Fruit fly (Drosophila melanogaster) whole organism, embryonic: ENCODE results near the gene Kap3.

Experiments used
- Antp ChIP-seq: fragments of 200-800 bp; sonication (Bioruptor generic); optimal IDR thresholded peaks from 3 replicates; lab custom pipeline; 2016; ENCODE audit warnings: missing biosample characterization, missing genetic modification characterization
- Asciz ChIP-seq: fragments of 200-800 bp; sonication (Bioruptor generic); optimal IDR thresholded peaks from 2 replicates; lab custom pipeline; 2017; ENCODE audit warnings: missing biosample characterization, mild to moderate bottlenecking, missing genetic modification characterization, missing genetic modification reagents
- BtbVII ChIP-seq: fragments of 200-800 bp; sonication (Bioruptor generic); optimal IDR thresholded peaks from 3 replicates; lab custom pipeline; 2017; ENCODE audit warnings: missing biosample characterization, mild to moderate bottlenecking, missing genetic modification characterization
- CG12299 ChIP-seq: fragments of 200-800 bp; sonication (Bioruptor generic); optimal IDR thresholded peaks from 2 replicates; lab custom pipeline; 2018; ENCODE audit warnings: missing biosample characterization, mild to moderate bottlenecking, missing genetic modification characterization
- CG12659 ChIP-seq: fragments of 200-800 bp; sonication (Bioruptor generic); optimal IDR thresholded peaks from 3 replicates; lab custom pipeline; 2017; ENCODE audit warnings: mild to moderate bottlenecking, missing biosample characterization, missing genetic modification reagents, missing genetic modification characterization
- CG13424 ChIP-seq: fragments of 200-800 bp; sonication (Bioruptor generic); optimal IDR thresholded peaks from 2 replicates; lab custom pipeline; 2019; ENCODE audit warnings: missing biosample characterization, mild to moderate bottlenecking, missing genetic modification characterization, moderate library complexity
- CG14667 ChIP-seq: fragments of 200-800 bp; sonication (Bioruptor generic); IDR thresholded peaks from 2 replicates; pipeline ENCODE4 v1.3.6; 2022; ENCODE audit warnings: missing biosample characterization, missing genetic modification characterization
- CG15696 ChIP-seq: fragments of 200-800 bp; sonication (Bioruptor generic); optimal IDR thresholded peaks from 2 replicates; lab custom pipeline; 2019; ENCODE audit warnings: missing biosample characterization, mild to moderate bottlenecking, missing genetic modification characterization, moderate library complexity
- CG1603 ChIP-seq: fragments of 200-800 bp; sonication (Bioruptor generic); optimal IDR thresholded peaks from 2 replicates; lab custom pipeline; 2019; ENCODE audit warnings: missing biosample characterization, mild to moderate bottlenecking, missing genetic modification characterization, moderate library complexity
- CG17186 ChIP-seq: fragments of 200-800 bp; sonication (Bioruptor generic); optimal IDR thresholded peaks from 3 replicates; lab custom pipeline; 2017; ENCODE audit warnings: missing biosample characterization, missing genetic modification reagents, missing genetic modification characterization
- CG18262 ChIP-seq: fragments of 200-800 bp; optimal IDR thresholded peaks from 3 replicates; lab custom pipeline; 2019; ENCODE audit warnings: missing biosample characterization, mild to moderate bottlenecking, missing genetic modification characterization, moderate library complexity
- CG2678 ChIP-seq: fragments of 200-800 bp; sonication (Bioruptor generic); optimal IDR thresholded peaks from 3 replicates; lab custom pipeline; 2019; ENCODE audit warnings: missing biosample characterization, mild to moderate bottlenecking, missing genetic modification characterization, moderate library complexity
- CG3847 ChIP-seq: fragments of 200-800 bp; sonication (Bioruptor generic); IDR thresholded peaks from 2 replicates; pipeline ENCODE4 v1.3.6; 2022; ENCODE audit warnings: missing biosample characterization, missing genetic modification characterization
- CG42726 ChIP-seq: fragments of 200-800 bp; sonication (Bioruptor generic); IDR thresholded peaks from 2 replicates; pipeline ENCODE4 v1.3.6; 2022; ENCODE audit warnings: missing biosample characterization, missing genetic modification characterization; ENCODE audit not compliant: partially characterized antibody
- CG4360 ChIP-seq: fragments of 200-800 bp; sonication (Bioruptor generic); IDR thresholded peaks from 2 replicates; pipeline ENCODE4 v1.3.6; 2022; ENCODE audit warnings: missing biosample characterization, missing genetic modification characterization
- CG43689 ChIP-seq: fragments of 200-800 bp; sonication (Bioruptor generic); IDR thresholded peaks from 2 replicates; pipeline ENCODE4 v1.3.6; 2022; ENCODE audit warnings: missing biosample characterization, missing genetic modification characterization
- CG6689 ChIP-seq: fragments of 200-800 bp; sonication (Bioruptor generic); IDR thresholded peaks from 2 replicates; pipeline ENCODE4 v1.3.6; 2022; ENCODE audit warnings: missing biosample characterization, missing genetic modification characterization
- CG9609 ChIP-seq: fragments of 200-800 bp; sonication (Bioruptor generic); optimal IDR thresholded peaks from 3 replicates; lab custom pipeline; 2016; ENCODE audit warnings: missing biosample characterization, missing genetic modification characterization
- Dad ChIP-seq: fragments of 200-800 bp; sonication (Bioruptor generic); optimal IDR thresholded peaks from 3 replicates; lab custom pipeline; 2016; ENCODE audit warnings: missing biosample characterization, missing genetic modification characterization
- Doc3 ChIP-seq: fragments of 200-800 bp; sonication (Bioruptor generic); IDR thresholded peaks from 3 replicates; pipeline ENCODE4 v1.3.6; 2022; ENCODE audit warnings: missing biosample characterization, missing genetic modification characterization; ENCODE audit not compliant: partially characterized antibody
- Dp ChIP-seq: fragments of 200-800 bp; sonication (Bioruptor generic); optimal IDR thresholded peaks from 2 replicates; lab custom pipeline; 2018; ENCODE audit warnings: missing biosample characterization, mild to moderate bottlenecking, missing genetic modification characterization, moderate library complexity
- E2f2 ChIP-seq: fragments of 200-800 bp; sonication (Bioruptor generic); IDR thresholded peaks from 2 replicates; pipeline ENCODE4 v1.3.6; 2022; ENCODE audit warnings: missing biosample characterization, missing genetic modification characterization
- Gug ChIP-seq: fragments of 200-800 bp; sonication (Bioruptor generic); IDR thresholded peaks from 4 replicates; pipeline ENCODE4 v1.3.6; 2022; ENCODE audit warnings: missing biosample characterization, missing genetic modification characterization
- Jarid2 ChIP-seq: fragments of 200-800 bp; sonication (Bioruptor generic); optimal IDR thresholded peaks from 3 replicates; lab custom pipeline; 2017; ENCODE audit warnings: mild to moderate bottlenecking, missing biosample characterization, missing genetic modification reagents, missing genetic modification characterization
- MBD-R2 ChIP-seq: fragments of 200-800 bp; sonication (Bioruptor generic); IDR thresholded peaks from 2 replicates; pipeline ENCODE4 v1.3.6; 2022; ENCODE audit warnings: missing biosample characterization, missing genetic modification characterization
- Med ChIP-seq: fragments of 200-800 bp; sonication (Bioruptor generic); peaks from one replicate; lab custom pipeline; 2016; ENCODE audit warnings: missing biosample characterization, missing genetic modification characterization, mild to moderate bottlenecking, inconsistent platforms, moderate library complexity
- Mes4 ChIP-seq: fragments of 200-800 bp; sonication (Bioruptor generic); optimal IDR thresholded peaks from 2 replicates; lab custom pipeline; 2016; ENCODE audit warnings: missing biosample characterization, missing genetic modification characterization
- Opbp ChIP-seq: fragments of 200-800 bp; sonication (Bioruptor generic); IDR thresholded peaks from 3 replicates; pipeline ENCODE4 v1.3.6; 2022; ENCODE audit warnings: missing biosample characterization, missing genetic modification characterization; ENCODE audit not compliant: partially characterized antibody
- Sry-β ChIP-seq: fragments of 200-800 bp; sonication (Bioruptor generic); optimal IDR thresholded peaks from 2 replicates; lab custom pipeline; 2018; ENCODE audit warnings: missing biosample characterization, mild to moderate bottlenecking, missing genetic modification characterization, moderate library complexity
- Sry-δ ChIP-seq: fragments of 200-800 bp; sonication (Bioruptor generic); optimal IDR thresholded peaks from 2 replicates; lab custom pipeline; 2016; ENCODE audit warnings: missing biosample characterization, missing genetic modification characterization
- Ssrp ChIP-seq: fragments of 200-800 bp; sonication (Bioruptor generic); optimal IDR thresholded peaks from 2 replicates; lab custom pipeline; 2018; ENCODE audit warnings: missing biosample characterization, mild to moderate bottlenecking, missing genetic modification characterization, moderate library complexity
- Tbp ChIP-seq: fragments of >200 bp; optimal IDR thresholded peaks from 2 replicates; lab custom pipeline; 2018; ENCODE audit warnings: missing biosample characterization, missing genetic modification characterization
- Xbp1 ChIP-seq: fragments of 200-800 bp; sonication (Bioruptor generic); optimal IDR thresholded peaks from 3 replicates; lab custom pipeline; 2016; ENCODE audit warnings: missing biosample characterization, mild to moderate bottlenecking, missing genetic modification characterization
- ab ChIP-seq: fragments of 200-800 bp; sonication (Bioruptor generic); optimal IDR thresholded peaks from 2 replicates; lab custom pipeline; 2016; ENCODE audit warnings: missing biosample characterization, missing genetic modification characterization
- bbx ChIP-seq: fragments of 200-800 bp; sonication (Bioruptor generic); IDR thresholded peaks from 2 replicates; pipeline ENCODE4 v1.3.6; 2022; ENCODE audit warnings: missing biosample characterization, missing genetic modification characterization; ENCODE audit not compliant: partially characterized antibody
- chinmo ChIP-seq: fragments of 200-800 bp; sonication (Bioruptor generic); IDR thresholded peaks from 4 replicates; pipeline ENCODE4 v1.3.6; 2022; ENCODE audit warnings: missing biosample characterization, missing genetic modification characterization; ENCODE audit not compliant: partially characterized antibody
- ci ChIP-seq: fragments of 200-800 bp; sonication (Bioruptor generic); IDR thresholded peaks from 3 replicates; pipeline ENCODE4 v1.3.6; 2022; ENCODE audit warnings: missing biosample characterization, missing genetic modification characterization
- crp ChIP-seq, 2 experiments: fragments of 200-800 bp; sonication (Bioruptor generic); optimal IDR thresholded peaks; 2 replicates in 1 of 2; 3 replicates in 1 of 2; lab custom pipeline; 2017; ENCODE audit warnings: missing biosample characterization in 2 of 2, missing genetic modification characterization in 2 of 2, mild to moderate bottlenecking in 1 of 2, moderate library complexity in 1 of 2
- dysf ChIP-seq: fragments of 200-800 bp; sonication (Bioruptor generic); IDR thresholded peaks from 3 replicates; pipeline ENCODE4 v1.3.6; 2022; ENCODE audit warnings: missing biosample characterization, missing genetic modification characterization
- eyg ChIP-seq: fragments of 200-800 bp; sonication (Bioruptor generic); optimal IDR thresholded peaks from 3 replicates; lab custom pipeline; 2016; ENCODE audit warnings: missing biosample characterization, missing genetic modification characterization
- kni ChIP-seq: fragments of 200-800 bp; sonication (Bioruptor generic); optimal IDR thresholded peaks from 3 replicates; lab custom pipeline; 2017; ENCODE audit warnings: mild to moderate bottlenecking, missing biosample characterization, missing genetic modification reagents, missing genetic modification characterization
- maf-S ChIP-seq: fragments of 200-800 bp; sonication (Bioruptor generic); optimal IDR thresholded peaks from 2 replicates; lab custom pipeline; 2016; ENCODE audit warnings: missing biosample characterization, missing genetic modification characterization
- onecut ChIP-seq: fragments of 200-800 bp; sonication (Bioruptor generic); IDR thresholded peaks from 2 replicates; pipeline ENCODE4 v1.3.6; 2022; ENCODE audit warnings: missing biosample characterization, missing genetic modification characterization
- otp ChIP-seq: fragments of 200-800 bp; sonication (Bioruptor generic); IDR thresholded peaks from 3 replicates; pipeline ENCODE4, ENCODE4 v1.3.6; 2022; ENCODE audit warnings: missing biosample characterization, missing genetic modification characterization
- pzg ChIP-seq: fragments of 200-800 bp; sonication (Bioruptor generic); optimal IDR thresholded peaks from 3 replicates; lab custom pipeline; 2018; ENCODE audit warnings: missing biosample characterization, mild to moderate bottlenecking, missing genetic modification characterization, moderate library complexity
- ranshi ChIP-seq: fragments of 200-800 bp; sonication (Bioruptor generic); IDR thresholded peaks from 2 replicates; pipeline ENCODE4 v1.3.6; 2022; ENCODE audit warnings: missing biosample characterization, missing genetic modification characterization
- row ChIP-seq: fragments of 200-800 bp; sonication (Bioruptor generic); IDR thresholded peaks from 3 replicates; pipeline ENCODE4 v1.3.6; 2022; ENCODE audit warnings: missing biosample characterization, missing genetic modification characterization
- so ChIP-seq: fragments of 200-800 bp; sonication (Bioruptor generic); IDR thresholded peaks from 3 replicates; pipeline ENCODE4 v1.3.6; 2022; ENCODE audit warnings: missing biosample characterization, missing genetic modification characterization
- sug ChIP-seq: fragments of 200-800 bp; optimal IDR thresholded peaks from 2 replicates; lab custom pipeline; 2019; ENCODE audit warnings: missing biosample characterization, mild to moderate bottlenecking, missing genetic modification characterization, moderate library complexity
- wek ChIP-seq: fragments of 200-800 bp; sonication (Bioruptor generic); optimal IDR thresholded peaks from 3 replicates; lab custom pipeline; 2018; ENCODE audit warnings: missing biosample characterization, mild to moderate bottlenecking, missing genetic modification characterization, moderate library complexity
- zen ChIP-seq: fragments of 200-800 bp; sonication (Bioruptor generic); optimal IDR thresholded peaks from 3 replicates; lab custom pipeline; 2018; ENCODE audit warnings: missing biosample characterization, mild to moderate bottlenecking, missing genetic modification characterization, moderate library complexity

Kap3 gene

dm6 chrX:11349780-11350179, 9.9 kb upstream of the Kap3 start, which contains the start of gene NdufV3 (continued):
- TF ChIP-seq Med (GFP tag; lab: Kevin White, UChicago) (peak; percentile 57), row (GFP tag; lab: Robert Waterston, UW) (peak; percentile 41; the same call in 1 of the 3 replicates), zen (tag; lab: Kevin White, UChicago) (no peak), Ssrp (no peak), Sry-β (GFP tag; lab: Kevin White, UChicago) (no peak), BtbVII (GFP tag; lab: Kevin White, UChicago) (no peak), CG18262 (tag; lab: Kevin White, UChicago) (no peak), CG1603 (tag; lab: Kevin White, UChicago) (peak; percentile 35), onecut (GFP tag; lab: Robert Waterston, UW) (no peak), Tbp (GFP tag; lab: Kevin White, UChicago) (no peak), CG13424 (tag; lab: Kevin White, UChicago) (peak; percentile 31), Dp (GFP tag; lab: Kevin White, UChicago) (peak; percentile 31), eyg (no peak), CG12299 (tag; lab: Kevin White, UChicago) (no peak), CG42726 (no peak), CG6689 (GFP tag; lab: Robert Waterston, UW) (0 out of 2 replicates have a peak, but pooled peaks have one; percentile 21), CG17186 (GFP tag; lab: Kevin White, UChicago) (peak; percentile 5), chinmo (GFP tag; lab: Robert Waterston, UW) (no peak), CG9609 (no peak), CG4360 (no peak), sug (tag; lab: Kevin White, UChicago) (peak; percentile 18), kni (GFP tag; lab: Kevin White, UChicago) (no peak), Dad (GFP tag; lab: Kevin White, UChicago) (no peak), pzg (GFP tag; lab: Kevin White, UChicago) (peak; percentile 56), MBD-R2 (peak; percentile 51), so (GFP tag; lab: Robert Waterston, UW) (no peak), Asciz (no peak), otp (no peak), crp (GFP tag; optimal IDR thresholded peaks at IDR 0.05; lab: Kevin White, UChicago) (no peak), Xbp1 (GFP tag; lab: Kevin White, UChicago) (peak; percentile 30), bbx (GFP tag; lab: Robert Waterston, UW) (no peak), CG3847 (GFP tag; lab: Robert Waterston, UW) (peak; percentile 68), maf-S (GFP tag; lab: Kevin White, UChicago) (no peak), Sry-δ (no peak), ci (GFP tag; lab: Robert Waterston, UW) (0 out of 3 replicates have a peak, but pooled peaks have one; percentile 33), CG2678 (tag; lab: Kevin White, UChicago) (peak; percentile 4), CG12659 (GFP tag; lab: Kevin White, UChicago) (peak; percentile 10), Jarid2 (GFP tag; lab: Kevin White, UChicago) (no peak), Mes4 (no peak), E2f2 (GFP tag; lab: Robert Waterston, UW) (peak; percentile 46), dysf (no peak), Antp (GFP tag; lab: Kevin White, UChicago) (no peak), Doc3 (GFP tag; lab: Robert Waterston, UW) (no peak), wek (GFP tag; lab: Kevin White, UChicago) (no peak), Opbp (GFP tag; lab: Robert Waterston, UW) (no peak), ab (no peak), CG15696 (tag; lab: Kevin White, UChicago) (no peak), CG43689 (GFP tag; lab: Robert Waterston, UW) (no peak), ranshi (GFP tag; lab: Robert Waterston, UW) (peak; percentile 40; the same call in 1 of the 2 replicates), Gug (GFP tag; lab: Robert Waterston, UW) (peak; percentile 20; the same call in 1 of the 4 replicates), CG14667 (GFP tag; lab: Robert Waterston, UW) (no peak)
